Fruit fly (Drosophila melanogaster) whole organism, embryonic: ENCODE results near the gene CG13838.

Source experiments
- Blimp-1 ChIP-seq: fragments of 200-800 bp; sonication (Bioruptor generic); optimal IDR thresholded peaks from 3 replicates; lab custom pipeline; 2018; ENCODE audit warnings: missing biosample characterization, missing genetic modification characterization, mild to moderate bottlenecking, moderate library complexity, missing genetic modification reagents
- CG10321 ChIP-seq: fragments of 200-800 bp; sonication (Bioruptor generic); IDR thresholded peaks from 2 replicates; pipeline ENCODE4 v1.3.6; 2022; ENCODE audit warnings: missing biosample characterization, missing genetic modification characterization
- CG11085 ChIP-seq: fragments of 200-800 bp; sonication (Bioruptor generic); IDR thresholded peaks from 2 replicates; pipeline ENCODE4 v1.3.6; 2022; ENCODE audit warnings: missing biosample characterization, missing genetic modification characterization
- CG11723 ChIP-seq: fragments of 200-800 bp; sonication (Bioruptor generic); optimal IDR thresholded peaks from 2 replicates; lab custom pipeline; 2017; ENCODE audit warnings: missing biosample characterization, mild to moderate bottlenecking, missing genetic modification characterization
- CG12071 ChIP-seq: fragments of 200-800 bp; sonication (Bioruptor generic); optimal IDR thresholded peaks from 3 replicates; lab custom pipeline; 2018; ENCODE audit warnings: missing biosample characterization, mild to moderate bottlenecking, missing genetic modification characterization
- CG12104 ChIP-seq: fragments of 200-800 bp; sonication (Bioruptor generic); optimal IDR thresholded peaks from 3 replicates; lab custom pipeline; 2016; ENCODE audit warnings: missing biosample characterization, missing genetic modification characterization
- CG12391 ChIP-seq: fragments of 200-800 bp; sonication (Bioruptor generic); optimal IDR thresholded peaks from 3 replicates; lab custom pipeline; 2018; ENCODE audit warnings: missing biosample characterization, mild to moderate bottlenecking, missing genetic modification characterization, moderate library complexity
- CG13296 ChIP-seq: fragments of 200-800 bp; sonication (Bioruptor generic); optimal IDR thresholded peaks from 3 replicates; lab custom pipeline; 2018; ENCODE audit warnings: missing biosample characterization, mild to moderate bottlenecking, missing genetic modification characterization
- CG13775 ChIP-seq: fragments of 200-800 bp; sonication (Bioruptor generic); optimal IDR thresholded peaks from 3 replicates; lab custom pipeline; 2017; ENCODE audit warnings: missing biosample characterization, mild to moderate bottlenecking, missing genetic modification characterization
- CG14050 ChIP-seq: fragments of 200-800 bp; sonication (Bioruptor generic); IDR thresholded peaks from 3 replicates; pipeline ENCODE4 v1.3.6; 2022; ENCODE audit warnings: missing biosample characterization, missing genetic modification characterization
- CG14667 ChIP-seq: fragments of 200-800 bp; sonication (Bioruptor generic); IDR thresholded peaks from 2 replicates; pipeline ENCODE4 v1.3.6; 2022; ENCODE audit warnings: missing biosample characterization, missing genetic modification characterization
- CG14860 ChIP-seq: fragments of 200-800 bp; sonication (Bioruptor generic); IDR thresholded peaks from 3 replicates; pipeline ENCODE4 v1.3.6; 2022; ENCODE audit warnings: missing biosample characterization, missing genetic modification characterization; ENCODE audit not compliant: partially characterized antibody
- CG1602 ChIP-seq: fragments of 200-800 bp; sonication (Bioruptor generic); optimal IDR thresholded peaks from 3 replicates; lab custom pipeline; 2016; ENCODE audit warnings: missing biosample characterization, missing genetic modification characterization
- CG1603 ChIP-seq: fragments of 200-800 bp; sonication (Bioruptor generic); optimal IDR thresholded peaks from 2 replicates; lab custom pipeline; 2019; ENCODE audit warnings: missing biosample characterization, mild to moderate bottlenecking, missing genetic modification characterization, moderate library complexity
- CG17829 ChIP-seq: fragments of 200-800 bp; optimal IDR thresholded peaks from 2 replicates; lab custom pipeline; 2019; ENCODE audit warnings: missing biosample characterization, mild to moderate bottlenecking, missing genetic modification characterization, moderate library complexity
- CG2116 ChIP-seq: fragments of 200-800 bp; sonication (Bioruptor generic); optimal IDR thresholded peaks from 3 replicates; lab custom pipeline; 2018; ENCODE audit warnings: missing biosample characterization, mild to moderate bottlenecking, missing genetic modification characterization
- CG30020 ChIP-seq: fragments of 200-800 bp; optimal IDR thresholded peaks from 2 replicates; lab custom pipeline; 2019; ENCODE audit warnings: missing biosample characterization, mild to moderate bottlenecking, missing genetic modification characterization, moderate library complexity
- CG3065 ChIP-seq: fragments of 200-800 bp; sonication (Bioruptor generic); optimal IDR thresholded peaks from 2 replicates; lab custom pipeline; 2016; ENCODE audit warnings: missing biosample characterization, missing genetic modification characterization
- CG31224 ChIP-seq: fragments of 200-800 bp; sonication (Bioruptor generic); IDR thresholded peaks from 2 replicates; pipeline ENCODE4 v1.3.6; 2022; ENCODE audit warnings: missing biosample characterization, missing genetic modification characterization
- CG34376 ChIP-seq: fragments of 200-800 bp; sonication (Bioruptor generic); optimal IDR thresholded peaks from 2 replicates; lab custom pipeline; 2018; ENCODE audit warnings: missing biosample characterization, mild to moderate bottlenecking, missing genetic modification characterization
- CG4328 ChIP-seq: fragments of 200-800 bp; sonication (Bioruptor generic); optimal IDR thresholded peaks from 3 replicates; lab custom pipeline; 2017; ENCODE audit warnings: missing biosample characterization, missing genetic modification reagents, missing genetic modification characterization
- CG6175 ChIP-seq: fragments of 200-800 bp; sonication (Bioruptor generic); IDR thresholded peaks from 3 replicates; pipeline ENCODE4 v1.3.6; 2022; ENCODE audit warnings: missing biosample characterization, missing genetic modification characterization
- CG6654 ChIP-seq: fragments of 200-800 bp; sonication (Bioruptor generic); optimal IDR thresholded peaks from 2 replicates; lab custom pipeline; 2017; ENCODE audit warnings: missing biosample characterization, mild to moderate bottlenecking, missing genetic modification characterization
- CG9609 ChIP-seq: fragments of 200-800 bp; sonication (Bioruptor generic); optimal IDR thresholded peaks from 3 replicates; lab custom pipeline; 2016; ENCODE audit warnings: missing biosample characterization, missing genetic modification characterization
- Ets65A ChIP-seq: fragments of 200-800 bp; sonication (Bioruptor generic); peaks from one replicate; lab custom pipeline; 2016; ENCODE audit warnings: missing biosample characterization, missing genetic modification characterization
- GATAe ChIP-seq: fragments of 200-800 bp; sonication (Bioruptor generic); conservative IDR thresholded peaks from 2 replicates; pipeline ENCODE4 v1.3.6; 2022; ENCODE audit warnings: missing biosample characterization, missing genetic modification characterization
- HHEX ChIP-seq: fragments of 200-800 bp; sonication (Bioruptor generic); optimal IDR thresholded peaks from 3 replicates; lab custom pipeline; 2017; ENCODE audit warnings: missing biosample characterization, mild to moderate bottlenecking, missing genetic modification characterization, missing genetic modification reagents
- Hr3 ChIP-seq: fragments of 200-800 bp; sonication (Bioruptor generic); optimal IDR thresholded peaks from 3 replicates; lab custom pipeline; 2016; ENCODE audit warnings: missing biosample characterization, missing genetic modification characterization
- Hsf ChIP-seq: fragments of 200-800 bp; sonication (Bioruptor generic); optimal IDR thresholded peaks from 3 replicates; lab custom pipeline; 2016; ENCODE audit warnings: missing biosample characterization, missing genetic modification characterization
- MESR4 ChIP-seq: fragments of 200-800 bp; sonication (Bioruptor generic); optimal IDR thresholded peaks from 2 replicates; lab custom pipeline; 2018; ENCODE audit warnings: missing biosample characterization, mild to moderate bottlenecking, missing genetic modification characterization, moderate library complexity
- NC2α ChIP-seq: fragments of 200-800 bp; sonication (Bioruptor generic); optimal IDR thresholded peaks from 2 replicates; lab custom pipeline; 2016; ENCODE audit warnings: missing biosample characterization, missing genetic modification characterization
- Sin3A ChIP-seq: fragments of >200 bp; optimal IDR thresholded peaks from 2 replicates; lab custom pipeline; 2018
- Sox100B ChIP-seq: fragments of 200-800 bp; sonication (Bioruptor generic); optimal IDR thresholded peaks from 3 replicates; lab custom pipeline; 2018; ENCODE audit warnings: missing biosample characterization, mild to moderate bottlenecking, missing genetic modification characterization
- Sry-δ ChIP-seq: fragments of 200-800 bp; sonication (Bioruptor generic); optimal IDR thresholded peaks from 2 replicates; lab custom pipeline; 2016; ENCODE audit warnings: missing biosample characterization, missing genetic modification characterization
- Taf1 ChIP-seq: fragments of 200-800 bp; sonication (Bioruptor generic); IDR thresholded peaks from 2 replicates; pipeline ENCODE4 v1.3.6; 2022; ENCODE audit warnings: missing biosample characterization, missing genetic modification characterization
- ab ChIP-seq: fragments of 200-800 bp; sonication (Bioruptor generic); optimal IDR thresholded peaks from 2 replicates; lab custom pipeline; 2016; ENCODE audit warnings: missing biosample characterization, missing genetic modification characterization
- ash1 ChIP-seq: fragments of 200-800 bp; sonication (Bioruptor generic); optimal IDR thresholded peaks from 2 replicates; lab custom pipeline; 2018; ENCODE audit warnings: missing biosample characterization, mild to moderate bottlenecking, missing genetic modification characterization
- chif ChIP-seq, 2 experiments: fragments of 200-800 bp; sonication (Bioruptor generic); optimal IDR thresholded peaks; 3 replicates each; lab custom pipeline; 2016; ENCODE audit warnings: missing biosample characterization in 2 of 2, missing genetic modification characterization in 2 of 2
- corto ChIP-seq: fragments of 200-800 bp; sonication (Bioruptor generic); optimal IDR thresholded peaks from 2 replicates; lab custom pipeline; 2016; ENCODE audit warnings: missing biosample characterization, mild to moderate bottlenecking, missing genetic modification characterization, moderate library complexity
- crc ChIP-seq: fragments of 200-800 bp; sonication (Bioruptor generic); optimal IDR thresholded peaks from 2 replicates; lab custom pipeline; 2016; ENCODE audit warnings: missing biosample characterization, missing genetic modification characterization
- da ChIP-seq: fragments of 200-800 bp; sonication (Bioruptor generic); optimal IDR thresholded peaks from 2 replicates; lab custom pipeline; 2016; ENCODE audit warnings: missing biosample characterization, missing genetic modification characterization
- lbe ChIP-seq: fragments of 200-800 bp; sonication (Bioruptor generic); optimal IDR thresholded peaks from 2 replicates; lab custom pipeline; 2016; ENCODE audit warnings: missing biosample characterization, mild to moderate bottlenecking, missing genetic modification characterization
- onecut ChIP-seq: fragments of 200-800 bp; sonication (Bioruptor generic); IDR thresholded peaks from 2 replicates; pipeline ENCODE4 v1.3.6; 2022; ENCODE audit warnings: missing biosample characterization, missing genetic modification characterization
- p53 ChIP-seq: fragments of 200-800 bp; sonication (Bioruptor generic); optimal IDR thresholded peaks from 2 replicates; lab custom pipeline; 2016; ENCODE audit warnings: missing biosample characterization, missing genetic modification characterization
- rib ChIP-seq: fragments of 200-800 bp; sonication (Bioruptor generic); IDR thresholded peaks from 2 replicates; pipeline ENCODE4 v1.3.6; 2022; ENCODE audit warnings: missing biosample characterization, missing genetic modification characterization
- seq ChIP-seq: fragments of 200-800 bp; sonication (Bioruptor generic); IDR thresholded peaks from 2 replicates; pipeline ENCODE4 v1.3.6; 2022; ENCODE audit warnings: missing biosample characterization, missing genetic modification characterization
- sima ChIP-seq: fragments of 200-800 bp; sonication (Bioruptor generic); optimal IDR thresholded peaks from 2 replicates; lab custom pipeline; 2016; ENCODE audit warnings: missing biosample characterization, missing genetic modification characterization
- sob ChIP-seq: fragments of 200-800 bp; sonication (Bioruptor generic); IDR thresholded peaks from 2 replicates; pipeline ENCODE4 v1.3.6; 2022; ENCODE audit warnings: missing biosample characterization, missing genetic modification characterization
- tin ChIP-seq: fragments of 200-800 bp; sonication (Bioruptor generic); optimal IDR thresholded peaks from 3 replicates; lab custom pipeline; 2016; ENCODE audit warnings: missing biosample characterization, missing genetic modification characterization
- trem ChIP-seq: fragments of 200-800 bp; optimal IDR thresholded peaks from 3 replicates; lab custom pipeline; 2019; ENCODE audit warnings: missing biosample characterization, mild to moderate bottlenecking, missing genetic modification characterization, moderate library complexity
- twi ChIP-seq: fragments of 200-800 bp; optimal IDR thresholded peaks from 2 replicates; lab custom pipeline; 2019; ENCODE audit warnings: missing biosample characterization, mild to moderate bottlenecking, missing genetic modification characterization, moderate library complexity
- vfl ChIP-seq: fragments of 200-800 bp; sonication (Bioruptor generic); optimal IDR thresholded peaks from 2 replicates; lab custom pipeline; 2016; ENCODE audit warnings: missing biosample characterization, missing genetic modification characterization
- wdn ChIP-seq: fragments of 200-800 bp; sonication (Bioruptor generic); IDR thresholded peaks from 2 replicates; pipeline ENCODE4 v1.3.6; 2022; ENCODE audit warnings: missing biosample characterization, missing genetic modification characterization

Gene CG13838

DNA sequence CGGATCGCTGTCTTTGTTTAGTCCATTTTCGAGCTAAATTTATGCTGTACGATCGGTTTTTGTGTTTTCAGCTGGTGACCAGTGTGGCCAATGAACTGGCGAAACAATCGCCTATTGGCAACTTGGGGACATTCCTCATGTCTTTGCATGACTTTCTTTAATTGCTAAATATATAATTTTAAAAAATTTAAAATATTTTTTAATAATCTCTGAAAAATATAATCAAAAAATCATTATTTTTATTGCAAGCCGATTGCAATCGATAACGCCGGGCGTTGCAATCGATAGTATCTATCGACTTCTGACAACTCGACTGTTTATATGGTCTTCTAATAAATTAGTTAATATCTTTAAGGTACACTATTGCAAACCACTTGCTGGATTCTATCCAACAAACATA is 19.2 kb downstream of the CG13838 start, which contains the start of the genes sav and Ublcp1 (continued):
- TF ChIP-seq seq (GFP tag; lab: Robert Waterston, UW) (no peak), CG14050 (GFP tag; lab: Robert Waterston, UW) (no peak), vfl (GFP tag; lab: Kevin White, UChicago) (no peak), CG4328 (GFP tag; lab: Kevin White, UChicago) (no peak), CG1602 (GFP tag; lab: Kevin White, UChicago) (peak; percentile 19), MESR4 (GFP tag; lab: Kevin White, UChicago) (peak; percentile 10), CG34376 (no peak), ab (GFP tag; lab: Kevin White, UChicago) (no peak), NC2α (GFP tag; lab: Kevin White, UChicago) (no peak), lbe (peak; percentile 61), CG13296 (no peak), sima (GFP tag; lab: Kevin White, UChicago) (no peak), rib (no peak), CG6654 (GFP tag; lab: Kevin White, UChicago) (no peak), onecut (GFP tag; lab: Robert Waterston, UW) (0 out of 2 replicates have a peak, but pooled peaks have one; percentile 3), crc (GFP tag; lab: Kevin White, UChicago) (no peak), CG17829 (tag; lab: Kevin White, UChicago) (peak; percentile 53), Sin3A (lab: Kevin White, UChicago) (peak; percentile 1), CG11085 (GFP tag; lab: Robert Waterston, UW) (no peak), CG6175 (GFP tag; lab: Robert Waterston, UW) (no peak), CG12104 (GFP tag; lab: Kevin White, UChicago) (no peak), CG12071 (no peak), CG2116 (peak; percentile 78), twi (tag; lab: Kevin White, UChicago) (peak; percentile 16), p53 (no peak), CG14860 (GFP tag; lab: Robert Waterston, UW) (peak; percentile 84), corto (GFP tag; lab: Kevin White, UChicago) (no peak), CG14667 (no peak), Sox100B (GFP tag; lab: Kevin White, UChicago) (no peak), CG13775 (GFP tag; lab: Kevin White, UChicago) (peak; percentile 40), CG12391 (tag; lab: Kevin White, UChicago) (peak; percentile 65), wdn (GFP tag; lab: Robert Waterston, UW) (no peak), CG3065 (GFP tag; lab: Kevin White, UChicago) (no peak), Hsf (no peak), Hr3 (GFP tag; lab: Kevin White, UChicago) (peak; percentile 27), HHEX (GFP tag; lab: Kevin White, UChicago) (no peak), ash1 (GFP tag; lab: Kevin White, UChicago) (no peak), Ets65A (GFP tag; lab: Kevin White, UChicago) (peak; percentile 36), da (GFP tag; lab: Kevin White, UChicago) (no peak), CG1603 (tag; lab: Kevin White, UChicago) (no peak), Taf1 (GFP tag; lab: Robert Waterston, UW) (no peak), Blimp-1 (GFP tag; lab: Kevin White, UChicago) (no peak), Sry-δ (GFP tag; lab: Kevin White, UChicago) (peak; percentile 50), CG30020 (peak; percentile 43), trem (tag; lab: Kevin White, UChicago) (peak; percentile 85), sob (GFP tag; lab: Robert Waterston, UW) (0 out of 2 replicates have a peak, but pooled peaks have one; percentile 19), CG9609 (GFP tag; lab: Kevin White, UChicago) (peak; percentile 0), chif (GFP tag; optimal IDR thresholded peaks at IDR 0.05; lab: Kevin White, UChicago) (no peak), tin (GFP tag; lab: Kevin White, UChicago) (peak; percentile 44), GATAe (GFP tag; lab: Robert Waterston, UW) (no peak), CG11723 (GFP tag; lab: Kevin White, UChicago) (no peak), CG10321 (GFP tag; lab: Robert Waterston, UW) (no peak), CG31224 (GFP tag; lab: Robert Waterston, UW) (no peak)
